Worm (Caenorhabditis elegans) whole organism, young adult: Measurements from ENCODE around the gene sre-38.

Experiments used
- Y56A3A.18 ChIP-seq: fragments of 200-800 bp; sonication (Bioruptor generic); IDR thresholded peaks from 2 replicates; pipeline ENCODE4 v1.3.6; 2022; ENCODE audit warnings: missing genetic modification reagents, missing genetic modification characterization, missing compliant biosample characterization
- akir-1 ChIP-seq: fragments of 200-800 bp; sonication (Bioruptor generic); optimal IDR thresholded peaks from 2 replicates; lab custom pipeline; 2018; ENCODE audit warnings: mild to moderate bottlenecking, missing genetic modification characterization, moderate library complexity, missing compliant biosample characterization
- egl-44 ChIP-seq: fragments of 200-800 bp; sonication (Bioruptor generic); IDR thresholded peaks from 2 replicates; pipeline ENCODE4 v1.3.6; 2022; ENCODE audit warnings: missing genetic modification reagents, missing genetic modification characterization, missing compliant biosample characterization
- mcd-1 ChIP-seq: fragments of 200-800 bp; sonication (Bioruptor generic); IDR thresholded peaks from 2 replicates; pipeline ENCODE4 v1.3.6; 2022; ENCODE audit warnings: missing genetic modification reagents, missing genetic modification characterization, missing compliant biosample characterization
- mel-28 ChIP-seq: sonication (generic microtip); optimal IDR thresholded peaks from 2 replicates; lab custom pipeline; 2016; ENCODE audit warnings: borderline replicate concordance, mild to moderate bottlenecking, missing genetic modification characterization, missing compliant biosample characterization
- nfya-1 ChIP-seq: sonication (generic microtip); optimal IDR thresholded peaks from 2 replicates; lab custom pipeline; 2017; ENCODE audit warnings: antibody characterized with exemption, missing compliant biosample characterization, missing genetic modification characterization, borderline replicate concordance; ENCODE audit not compliant: insufficient read depth
- pha-4 ChIP-seq: fragments of 150-350 bp; sonication (generic microtip); optimal IDR thresholded peaks from 2 replicates; lab custom pipeline; 2014; ENCODE audit warnings: missing biosample characterization, missing genetic modification reagents, missing genetic modification characterization
- ztf-25 ChIP-seq: fragments of 200-800 bp; sonication (Bioruptor generic); IDR thresholded peaks from 2 replicates; pipeline ENCODE4 v1.3.6; 2022; ENCODE audit warnings: missing genetic modification reagents, missing genetic modification characterization, missing compliant biosample characterization

DNA sequence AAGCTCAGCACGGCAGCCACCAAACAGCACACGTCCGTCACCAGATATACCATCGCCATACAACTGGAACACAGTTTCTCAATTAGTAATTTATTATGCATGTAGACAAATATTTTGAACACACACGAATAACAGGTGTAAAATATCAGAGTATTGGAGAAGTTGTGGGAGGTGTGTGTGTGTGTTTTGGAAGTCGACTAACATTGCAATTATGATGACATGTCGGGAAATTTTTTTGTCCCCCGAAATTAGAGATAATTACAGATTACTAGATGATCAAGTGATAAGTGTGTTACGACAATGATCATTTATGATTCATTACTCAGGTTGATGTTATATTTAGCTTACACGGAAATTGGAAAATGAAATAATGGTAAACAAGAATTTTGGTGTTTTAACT, 27.6 kb upstream of the sre-38 start, which contains the start of gene Y57A10C.8:
- no peak for TF ChIP-seq pha-4 (tag; lab: Kevin White, UChicago)
- TF ChIP-seq akir-1 (GFP tag; lab: Kevin White, UChicago): no peak
- TF ChIP-seq egl-44 (GFP tag; lab: Robert Waterston, UW): no peak
- no peak for TF ChIP-seq mcd-1
- no peak for TF ChIP-seq mel-28 (tag; lab: Kevin White, UChicago)
- TF ChIP-seq ztf-25: no peak
- no peak for TF ChIP-seq nfya-1 (tag; lab: Kevin White, UChicago)
- no peak for TF ChIP-seq Y56A3A.18 (GFP tag; lab: Robert Waterston, UW)
